Worm (Caenorhabditis elegans): Measurements from ENCODE around the gene Y75B7AR.1.

The Y75B7AR.1 gene

DNA sequence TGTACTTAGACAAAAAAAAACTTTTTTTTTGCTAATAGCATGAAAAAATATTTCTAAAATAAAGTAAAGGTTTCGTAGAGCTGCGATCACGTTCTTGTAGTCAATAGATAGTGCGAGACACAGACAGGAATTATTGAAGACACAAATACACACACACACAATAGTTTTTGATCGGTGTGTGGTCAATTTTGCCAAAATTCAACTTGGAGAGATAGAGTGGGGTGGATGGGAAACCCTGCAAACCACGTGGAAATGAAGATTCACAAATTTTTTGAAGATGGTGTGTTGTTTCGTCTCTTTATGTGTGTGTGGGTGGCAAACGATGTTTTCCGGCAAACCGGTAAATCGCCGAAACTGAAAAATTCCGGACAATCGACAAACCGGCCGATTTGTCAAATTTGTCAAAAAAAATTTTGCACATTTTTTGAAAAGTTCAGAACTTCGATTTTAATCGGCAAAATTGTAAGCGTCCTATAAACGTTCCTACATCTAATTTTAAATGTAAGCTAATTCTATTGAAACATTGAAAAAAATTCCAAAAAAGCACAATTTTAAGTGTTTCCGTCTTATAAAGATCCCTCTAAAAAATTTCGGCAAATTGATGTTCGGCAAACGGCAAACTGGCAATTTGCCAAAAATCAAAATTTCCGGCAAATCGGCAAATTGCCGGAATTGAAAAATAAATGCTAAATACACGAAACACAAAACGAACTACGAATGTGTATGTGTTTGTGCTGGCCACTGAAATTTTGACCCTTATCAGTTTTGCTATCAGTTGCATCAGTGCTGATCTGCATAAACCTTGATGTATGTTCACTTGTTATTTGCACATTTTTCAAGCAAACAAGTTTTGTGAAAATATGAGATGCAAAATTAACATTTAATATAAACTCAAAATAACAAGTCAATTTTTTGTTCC, 40.0 kb upstream of the Y75B7AR.1 start:
- peak; percentile 28 for TF ChIP-seq dve-1 (tag; optimal IDR thresholded peaks at IDR 0.05; ENCODE audit: insufficient read depth)
- peak; percentile 87 for TF ChIP-seq nhr-28 (tag; optimal IDR thresholded peaks at IDR 0.05)
- TF ChIP-seq aha-1 (tag), result peak; percentile 97
- no peak for TF ChIP-seq daf-16 (GFP tag; optimal IDR thresholded peaks at IDR 0.05)
- peak; percentile 90 for TF ChIP-seq daf-16 (tag; optimal IDR thresholded peaks at IDR 0.05)
- peak; percentile 4 for TF ChIP-seq hlh-11 (tag; optimal IDR thresholded peaks at IDR 0.05)
- TF ChIP-seq pqm-1 (tag; optimal IDR thresholded peaks at IDR 0.05), result peak; percentile 64
- peak in 1 of 2 experiments; percentile 87 for TF ChIP-seq unc-62 (GFP tag; optimal IDR thresholded peaks at IDR 0.05 in 1 of 2)
- TF ChIP-seq unc-62 (tag; optimal IDR thresholded peaks at IDR 0.05), result no peak
- no peak for TF ChIP-seq php-3 (GFP tag; IDR thresholded peaks at IDR 0.05)
- no peak for TF ChIP-seq ZK337.2 (GFP tag; IDR thresholded peaks at IDR 0.05)
- no peak for TF ChIP-seq aly-2 (tag; optimal IDR thresholded peaks at IDR 0.05)

DNA sequence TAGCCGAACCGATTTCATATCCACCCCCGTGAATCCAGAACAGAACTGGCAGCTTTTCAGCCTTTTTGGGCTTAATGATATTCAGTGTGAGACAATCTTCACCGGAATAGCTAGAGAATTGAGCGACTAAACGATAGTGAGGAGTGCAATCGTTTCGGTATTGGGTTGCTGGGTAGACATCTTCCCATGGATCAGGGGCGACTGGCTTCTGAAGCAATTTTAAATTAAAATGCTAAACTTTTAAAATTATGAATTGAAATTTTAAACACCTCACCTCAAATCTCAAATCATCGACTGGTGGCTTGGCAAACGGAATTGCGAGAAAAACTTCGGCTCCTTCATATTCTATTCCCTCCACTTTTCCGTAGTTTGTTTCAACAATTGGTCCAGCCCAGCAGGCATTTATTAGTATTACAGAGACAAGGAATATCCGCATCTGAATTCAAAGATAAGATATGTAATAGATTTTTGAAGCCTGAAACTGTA, 38.9 kb upstream of the Y75B7AR.1 start, which contains the start of gene ges-1:
Gene ges-1, minus strand, starts transcription at position 436 of the 486 bp plus-strand sequence.
- TF ChIP-seq hif-1 (tag; optimal IDR thresholded peaks at IDR 0.05) (no peak), unc-62 (GFP tag; optimal IDR thresholded peaks at IDR 0.05 in 1 of 2) (peak in 1 of 2 experiments; percentile 13), unc-62 (tag; optimal IDR thresholded peaks at IDR 0.05) (no peak), aha-1 (tag) (peak; percentile 90)

DNA sequence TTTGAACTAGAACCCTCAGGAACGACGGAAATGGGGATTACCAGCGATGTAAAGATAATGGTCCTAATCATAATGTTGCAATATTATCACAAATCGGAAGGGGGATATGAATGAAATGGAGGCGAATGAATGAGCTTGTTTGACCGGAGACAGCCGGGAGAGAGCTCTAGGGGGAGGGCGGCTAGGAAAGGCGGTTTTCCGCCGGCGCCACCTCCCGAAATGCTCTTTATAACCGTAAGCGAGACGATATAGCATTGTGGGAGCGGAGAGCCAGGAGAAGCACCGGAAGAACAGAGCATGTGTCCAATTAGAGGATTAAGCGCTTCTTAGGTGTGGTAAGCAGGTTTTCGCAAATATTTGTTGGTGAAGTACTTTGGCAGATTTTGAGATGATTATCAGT, 32.8 kb upstream of the Y75B7AR.1 start, which contains the start of gene R12A1.3:
Gene R12A1.3, minus strand, starts transcription at position 200 of the 400 bp plus-strand sequence.
- TF ChIP-seq F26F4.8 (GFP tag; conservative IDR thresholded peaks at IDR 0.05), result no peak
- TF ChIP-seq ceh-82 (tag; optimal IDR thresholded peaks at IDR 0.05), result no peak
- TF ChIP-seq pqm-1 (tag; optimal IDR thresholded peaks at IDR 0.05), result no peak
- no peak for TF ChIP-seq zag-1 (tag; optimal IDR thresholded peaks at IDR 0.05)
- no peak for TF ChIP-seq nhr-48 (tag; optimal IDR thresholded peaks at IDR 0.05)
- no peak for TF ChIP-seq snpc-1.2 (GFP tag; IDR thresholded peaks at IDR 0.05)
- no peak for TF ChIP-seq hmg-1.1 (GFP tag; IDR thresholded peaks at IDR 0.05)
- peak; percentile 54; the same call in 1 of the 2 replicates for TF ChIP-seq set-16 (GFP tag; IDR thresholded peaks at IDR 0.05)

DNA sequence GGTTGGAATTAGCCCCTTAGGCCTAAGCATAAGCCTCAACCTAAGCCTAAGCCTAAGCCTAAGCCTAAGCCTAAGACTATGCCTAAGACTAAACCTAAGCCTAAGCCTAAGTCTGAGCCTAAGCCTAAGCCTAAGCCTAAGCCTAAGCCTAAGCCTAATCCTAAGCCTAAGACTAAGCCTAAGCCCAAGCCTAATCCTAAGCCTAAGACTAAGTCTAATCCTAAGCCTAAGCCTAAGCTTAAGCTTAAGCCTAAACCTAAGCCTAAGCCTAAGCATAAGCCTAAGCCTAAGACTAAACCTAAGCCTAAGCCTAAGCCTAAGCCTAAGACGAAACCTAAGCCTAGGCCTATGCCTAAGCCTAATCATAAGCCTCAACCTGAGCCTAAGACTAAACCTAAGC, 30.5 kb upstream of the Y75B7AR.1 start:
- TF ChIP-seq pqm-1 (tag; optimal IDR thresholded peaks at IDR 0.05) (no peak), ceh-32 (tag; optimal IDR thresholded peaks at IDR 0.05; ENCODE audit: poor library complexity) (no peak), pha-4 (GFP tag; IDR thresholded peaks at IDR 0.05) (no peak), pha-4 (tag; optimal IDR thresholded peaks at IDR 0.05) (no peak), mep-1 (tag; optimal IDR thresholded peaks at IDR 0.05) (no peak), daf-8 (GFP tag; IDR thresholded peaks at IDR 0.05) (no peak), rbr-2 (tag; optimal IDR thresholded peaks at IDR 0.05) (no peak), ceh-28 (tag; optimal IDR thresholded peaks at IDR 0.05) (no peak), lin-39 (tag; optimal IDR thresholded peaks at IDR 0.05) (no peak), ama-1 (optimal IDR thresholded peaks at IDR 0.05) (no peak), T20F7.1 (GFP tag; optimal IDR thresholded peaks at IDR 0.05) (no peak), sdz-12 (GFP tag; optimal IDR thresholded peaks at IDR 0.05) (no peak), Y5F2A.4 (GFP tag; optimal IDR thresholded peaks at IDR 0.05) (no peak), madf-5 (GFP tag; IDR thresholded peaks at IDR 0.05) (no peak), unc-39 (tag; optimal IDR thresholded peaks at IDR 0.05) (no peak), lin-15B (tag; optimal IDR thresholded peaks at IDR 0.05) (no peak), unc-62 (GFP tag; optimal IDR thresholded peaks at IDR 0.05 in 1 of 2) (no peak), unc-62 (tag; optimal IDR thresholded peaks at IDR 0.05) (no peak), nhr-28 (tag; optimal IDR thresholded peaks at IDR 0.05) (no peak)
